Worm (Caenorhabditis elegans) whole organism, L1 larva: ENCODE results near the gene rps-12.

Source experiments
- Y116A8C.19 ChIP-seq: sonication (generic microtip); optimal IDR thresholded peaks from 2 replicates; lab custom pipeline; 2016; ENCODE audit warnings: missing compliant biosample characterization, missing genetic modification characterization, borderline replicate concordance
- alr-1 ChIP-seq: fragments of 200-800 bp; sonication (Bioruptor generic); optimal IDR thresholded peaks from 2 replicates; lab custom pipeline; 2018; ENCODE audit warnings: borderline replicate concordance, mild to moderate bottlenecking, missing genetic modification characterization, missing compliant biosample characterization
- ama-1 ChIP-seq: fragments of 150-350 bp; optimal IDR thresholded peaks from 2 replicates; lab custom pipeline; 2014
- elt-3 ChIP-seq, 6 experiments: fragments of 150-350 bp in 1 of 6; sonication (generic microtip); optimal IDR thresholded peaks; 2 replicates each; lab custom pipeline; 2017 to 2018; ENCODE audit warnings: missing biosample characterization in 6 of 6, missing genetic modification characterization in 6 of 6, inconsistent platforms in 1 of 6
- fos-1 ChIP-seq: fragments of 150-350 bp; optimal IDR thresholded peaks from 2 replicates; lab custom pipeline; 2014; ENCODE audit warnings: missing biosample characterization, missing genetic modification characterization
- irx-1 ChIP-seq: sonication (generic microtip); optimal IDR thresholded peaks from 2 replicates; lab custom pipeline; 2016; ENCODE audit warnings: missing genetic modification characterization, missing compliant biosample characterization
- mep-1 ChIP-seq: fragments of 150-350 bp; optimal IDR thresholded peaks from 2 replicates; lab custom pipeline; 2014; ENCODE audit warnings: missing biosample characterization, missing genetic modification characterization
- nhr-237 ChIP-seq: fragments of 150-350 bp; optimal IDR thresholded peaks from 2 replicates; lab custom pipeline; 2014; ENCODE audit warnings: missing biosample characterization, missing genetic modification characterization
- nhr-77 ChIP-seq: fragments of 150-350 bp; optimal IDR thresholded peaks from 2 replicates; lab custom pipeline; 2014; ENCODE audit warnings: missing biosample characterization, missing genetic modification characterization
- nhr-84 ChIP-seq: sonication (generic microtip); optimal IDR thresholded peaks from 2 replicates; lab custom pipeline; 2017; ENCODE audit warnings: missing biosample characterization, missing genetic modification characterization
- pqm-1 ChIP-seq: sonication (generic microtip); optimal IDR thresholded peaks from 3 replicates; lab custom pipeline; 2017; ENCODE audit warnings: missing biosample characterization, missing genetic modification characterization
- unc-62 ChIP-seq: fragments of 150-350 bp; optimal IDR thresholded peaks from 2 replicates; lab custom pipeline; 2014; ENCODE audit warnings: missing biosample characterization, missing genetic modification reagents, missing genetic modification characterization
- ztf-11 ChIP-seq, 2 experiments: sonication (generic microtip); optimal IDR thresholded peaks; 2 replicates each; lab custom pipeline; 2016 to 2017; ENCODE audit warnings: missing genetic modification characterization in 2 of 2, missing biosample characterization in 1 of 2, missing compliant biosample characterization in 1 of 2
- ztf-4 ChIP-seq: fragments of 150-350 bp; optimal IDR thresholded peaks from 2 replicates; lab custom pipeline; 2014; ENCODE audit warnings: missing biosample characterization, missing genetic modification characterization

ce11 chrIII:5634509-5634908 is 44.6 kb upstream of the rps-12 start:
- TF ChIP-seq unc-62 (GFP tag; lab: Kevin White, UChicago) (no peak), irx-1 (tag; lab: Kevin White, UChicago) (no peak), ztf-11 (tag; optimal IDR thresholded peaks at IDR 0.05; lab: Kevin White, UChicago) (no peak), ama-1 (lab: Kevin White, UChicago) (no peak), mep-1 (tag; lab: Kevin White, UChicago) (no peak), Y116A8C.19 (tag; lab: Kevin White, UChicago) (no peak), pqm-1 (tag; lab: Kevin White, UChicago) (no peak), nhr-237 (tag; lab: Kevin White, UChicago) (no peak), ztf-4 (tag; lab: Kevin White, UChicago) (no peak), alr-1 (tag; lab: Kevin White, UChicago) (no peak), fos-1 (tag; lab: Kevin White, UChicago) (no peak), nhr-84 (tag; lab: Kevin White, UChicago) (no peak), nhr-77 (tag; lab: Kevin White, UChicago) (no peak), elt-3 (tag; optimal IDR thresholded peaks at IDR 0.05; lab: Kevin White, UChicago) (no peak)
